4 worm cellular contexts compared by ENCODE assay signal in genomic region chrIV:3221158-3221557, ce11.
TF ChIP-seq lines count a peak whose summit lies in the region.

No protein-coding gene starts in this region.

TF ChIP-seq in whole organism, L3 larva, 47 proteins besides CTCF, POLR2A, EP300 and RAD21:
- TF ChIP-seq elt-1 (tag; optimal IDR thresholded peaks at IDR 0.05; lab: Kevin White, UChicago) = peak; percentile 46
- TF ChIP-seq tbx-2 (tag; optimal IDR thresholded peaks at IDR 0.05; lab: Kevin White, UChicago) = no peak

TF ChIP-seq in whole organism, late embryonic, 69 proteins besides CTCF, POLR2A, EP300 and RAD21:
- TF ChIP-seq elt-2 (tag; optimal IDR thresholded peaks at IDR 0.05; lab: Kevin White, UChicago) (peak; percentile 8), hlh-15 (tag; optimal IDR thresholded peaks at IDR 0.05; lab: Kevin White, UChicago) (no peak), lin-11 (tag; optimal IDR thresholded peaks at IDR 0.05; lab: Kevin White, UChicago) (no peak)

TF ChIP-seq in whole organism, mixed stage, embryonic, 35 proteins besides CTCF, POLR2A, EP300 and RAD21:
- no peak for TF ChIP-seq ceh-83 (GFP tag; optimal IDR thresholded peaks at IDR 0.05; lab: Kevin White, UChicago)
- TF ChIP-seq unc-62 (GFP tag; optimal IDR thresholded peaks at IDR 0.05; lab: Kevin White, UChicago) = peak; percentile 66
- TF ChIP-seq bed-3 (GFP tag; optimal IDR thresholded peaks at IDR 0.05; lab: Kevin White, UChicago) = no peak
- no peak for TF ChIP-seq unc-39 (tag; optimal IDR thresholded peaks at IDR 0.05; lab: Kevin White, UChicago)
- TF ChIP-seq ham-2 (GFP tag; optimal IDR thresholded peaks at IDR 0.05; lab: Kevin White, UChicago) = peak; percentile 72
- peak; percentile 87 for TF ChIP-seq elt-1 (tag; optimal IDR thresholded peaks at IDR 0.05; lab: Kevin White, UChicago; ENCODE audit: borderline replicate concordance, insufficient read depth)
- no peak for TF ChIP-seq lin-32 (GFP tag; optimal IDR thresholded peaks at IDR 0.05; lab: Kevin White, UChicago)
- no peak for TF ChIP-seq mab-5 (tag; optimal IDR thresholded peaks at IDR 0.05; lab: Kevin White, UChicago)
TF ChIP-seq in whole organism, mixed stage, embryonic: peak in this region for 3.

TF ChIP-seq in whole organism, young adult, 124 proteins besides CTCF, POLR2A, EP300 and RAD21:
- TF ChIP-seq ztf-28 (GFP tag; IDR thresholded peaks at IDR 0.05; lab: Robert Waterston, UW) = no peak
- TF ChIP-seq repo-1 (tag; optimal IDR thresholded peaks at IDR 0.05; lab: Kevin White, UChicago) = no peak
- no peak for TF ChIP-seq aptf-3 (GFP tag; IDR thresholded peaks at IDR 0.05; lab: Robert Waterston, UW)
- no peak for TF ChIP-seq hlh-26 (GFP tag; conservative IDR thresholded peaks at IDR 0.05; lab: Robert Waterston, UW)
- peak; percentile 27 for TF ChIP-seq unc-62 (GFP tag; optimal IDR thresholded peaks at IDR 0.05; lab: Kevin White, UChicago)
- no peak for TF ChIP-seq chd-7 (tag; optimal IDR thresholded peaks at IDR 0.05; lab: Kevin White, UChicago)
- TF ChIP-seq nhr-27 (tag; optimal IDR thresholded peaks at IDR 0.05; lab: Kevin White, UChicago) = no peak
- no peak for TF ChIP-seq nhr-80 (tag; optimal IDR thresholded peaks at IDR 0.05; lab: Kevin White, UChicago)
TF ChIP-seq in whole organism, young adult: peak in this region for 1.
